Worm (Caenorhabditis elegans) whole organism, early embryonic: ENCODE measurements around the gene duxl-1.

Experiments used
- ama-1 ChIP-seq: fragments of 150-350 bp; optimal IDR thresholded peaks from 2 replicates; lab custom pipeline; 2014
- hmbx-1 ChIP-seq: sonication (generic microtip); optimal IDR thresholded peaks from 2 replicates; lab custom pipeline; 2016; ENCODE audit warnings: mild to moderate bottlenecking, missing genetic modification characterization, missing compliant biosample characterization
- hnd-1 ChIP-seq: sonication (generic microtip); optimal IDR thresholded peaks from 2 replicates; lab custom pipeline; 2016; ENCODE audit warnings: missing genetic modification characterization, missing compliant biosample characterization
- pes-1 ChIP-seq: fragments of 200-800 bp; sonication (Bioruptor generic); IDR thresholded peaks from 2 replicates; pipeline ENCODE4 v1.3.6; 2022; ENCODE audit warnings: missing genetic modification reagents, missing genetic modification characterization, missing compliant biosample characterization

DNA sequence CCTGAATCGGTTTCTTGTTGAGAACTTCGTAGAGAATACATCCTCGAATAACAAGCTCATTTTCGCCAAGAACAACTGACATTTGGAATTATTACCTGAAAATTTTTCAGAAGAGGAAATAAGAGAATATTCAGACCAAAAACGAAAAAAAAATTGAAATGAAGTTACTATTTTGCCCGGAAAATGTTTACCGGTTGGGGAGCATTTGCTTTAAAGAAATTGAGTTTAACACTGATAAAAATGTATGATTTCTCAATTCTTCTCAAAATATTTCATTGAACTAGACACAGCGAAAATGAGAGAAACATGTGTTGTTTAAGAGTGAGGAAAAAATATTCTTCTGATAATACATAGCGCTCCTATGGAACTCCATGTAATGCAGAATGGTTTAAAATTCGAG lies 47.1 kb upstream of the duxl-1 start, which contains the start of gene fbxa-165:
- TF ChIP-seq pes-1 (GFP tag; lab: Robert Waterston, UW) (no peak), hmbx-1 (no peak), ama-1 (lab: Kevin White, UChicago) (no peak), hnd-1 (tag; lab: Kevin White, UChicago) (no peak)
